Fruit fly (Drosophila melanogaster) whole organism, embryonic: ENCODE measurements around the gene retinin.

Experiments
- Adf1 ChIP-seq: fragments of 200-800 bp; sonication (Bioruptor generic); IDR thresholded peaks from 2 replicates; pipeline ENCODE4 v1.3.6; 2022; ENCODE audit warnings: missing biosample characterization, missing genetic modification characterization
- Aef1 ChIP-seq: fragments of 200-800 bp; sonication (Bioruptor generic); IDR thresholded peaks from 3 replicates; pipeline ENCODE4 v1.3.6; 2022; ENCODE audit warnings: missing biosample characterization, missing genetic modification characterization
- Blimp-1 ChIP-seq: fragments of 200-800 bp; sonication (Bioruptor generic); optimal IDR thresholded peaks from 3 replicates; lab custom pipeline; 2018; ENCODE audit warnings: missing biosample characterization, missing genetic modification characterization, mild to moderate bottlenecking, moderate library complexity, missing genetic modification reagents
- CG10147 ChIP-seq: fragments of 200-800 bp; sonication (Bioruptor generic); optimal IDR thresholded peaks from 2 replicates; lab custom pipeline; 2019; ENCODE audit warnings: missing biosample characterization, mild to moderate bottlenecking, missing genetic modification characterization, moderate library complexity
- CG11560 ChIP-seq: fragments of 200-800 bp; sonication (Bioruptor generic); IDR thresholded peaks from 3 replicates; pipeline ENCODE4 v1.3.6; 2022; ENCODE audit warnings: missing biosample characterization, missing genetic modification characterization
- CG12104 ChIP-seq: fragments of 200-800 bp; sonication (Bioruptor generic); optimal IDR thresholded peaks from 3 replicates; lab custom pipeline; 2016; ENCODE audit warnings: missing biosample characterization, missing genetic modification characterization
- CG12659 ChIP-seq: fragments of 200-800 bp; sonication (Bioruptor generic); optimal IDR thresholded peaks from 3 replicates; lab custom pipeline; 2017; ENCODE audit warnings: mild to moderate bottlenecking, missing biosample characterization, missing genetic modification reagents, missing genetic modification characterization
- CG13424 ChIP-seq: fragments of 200-800 bp; sonication (Bioruptor generic); optimal IDR thresholded peaks from 2 replicates; lab custom pipeline; 2019; ENCODE audit warnings: missing biosample characterization, mild to moderate bottlenecking, missing genetic modification characterization, moderate library complexity
- CG13775 ChIP-seq: fragments of 200-800 bp; sonication (Bioruptor generic); optimal IDR thresholded peaks from 3 replicates; lab custom pipeline; 2017; ENCODE audit warnings: missing biosample characterization, mild to moderate bottlenecking, missing genetic modification characterization
- CG14441 ChIP-seq: fragments of 200-800 bp; sonication (Bioruptor generic); IDR thresholded peaks from 2 replicates; pipeline ENCODE4 v1.3.6; 2022; ENCODE audit warnings: missing biosample characterization, missing genetic modification characterization
- CG14667 ChIP-seq: fragments of 200-800 bp; sonication (Bioruptor generic); IDR thresholded peaks from 2 replicates; pipeline ENCODE4 v1.3.6; 2022; ENCODE audit warnings: missing biosample characterization, missing genetic modification characterization
- CG16815 ChIP-seq: fragments of 200-800 bp; sonication (Bioruptor generic); optimal IDR thresholded peaks from 3 replicates; lab custom pipeline; 2017; ENCODE audit warnings: missing biosample characterization, mild to moderate bottlenecking, missing genetic modification characterization
- CG17361 ChIP-seq: fragments of 200-800 bp; sonication (Bioruptor generic); IDR thresholded peaks from 3 replicates; pipeline ENCODE4 v1.3.6; 2022; ENCODE audit warnings: missing biosample characterization, missing genetic modification characterization
- CG17385 ChIP-seq: fragments of 200-800 bp; sonication (Bioruptor generic); optimal IDR thresholded peaks from 3 replicates; lab custom pipeline; 2018; ENCODE audit warnings: missing biosample characterization, mild to moderate bottlenecking, missing genetic modification characterization
- CG18262 ChIP-seq: fragments of 200-800 bp; optimal IDR thresholded peaks from 3 replicates; lab custom pipeline; 2019; ENCODE audit warnings: missing biosample characterization, mild to moderate bottlenecking, missing genetic modification characterization, moderate library complexity
- CG2116 ChIP-seq: fragments of 200-800 bp; sonication (Bioruptor generic); optimal IDR thresholded peaks from 3 replicates; lab custom pipeline; 2018; ENCODE audit warnings: missing biosample characterization, mild to moderate bottlenecking, missing genetic modification characterization
- CG31224 ChIP-seq: fragments of 200-800 bp; sonication (Bioruptor generic); IDR thresholded peaks from 2 replicates; pipeline ENCODE4 v1.3.6; 2022; ENCODE audit warnings: missing biosample characterization, missing genetic modification characterization
- CG32772 ChIP-seq: fragments of 200-800 bp; sonication (Bioruptor generic); IDR thresholded peaks from 2 replicates; pipeline ENCODE4 v1.3.6; 2022; ENCODE audit warnings: missing biosample characterization, missing genetic modification characterization
- CG34422 ChIP-seq: fragments of 200-800 bp; sonication (Bioruptor generic); IDR thresholded peaks from 3 replicates; pipeline ENCODE4 v1.3.6; 2022; ENCODE audit warnings: missing biosample characterization, missing genetic modification characterization
- CG4730 ChIP-seq: fragments of 200-800 bp; sonication (Bioruptor generic); IDR thresholded peaks from 2 replicates; pipeline ENCODE4 v1.3.6; 2022; ENCODE audit warnings: missing biosample characterization, missing genetic modification characterization
- CG6272 ChIP-seq: fragments of 200-800 bp; sonication (Bioruptor generic); IDR thresholded peaks from 2 replicates; pipeline ENCODE4 v1.3.6; 2022; ENCODE audit warnings: missing biosample characterization, missing genetic modification characterization
- CG6813 ChIP-seq: fragments of 200-800 bp; sonication (Bioruptor generic); optimal IDR thresholded peaks from 2 replicates; lab custom pipeline; 2017; ENCODE audit warnings: missing biosample characterization, missing genetic modification characterization, mild to moderate bottlenecking, moderate library complexity, missing genetic modification reagents
- CHES-1-like ChIP-seq: fragments of 200-800 bp; sonication (Bioruptor generic); optimal IDR thresholded peaks from 2 replicates; lab custom pipeline; 2016; ENCODE audit warnings: missing biosample characterization, missing genetic modification characterization
- CTCF ChIP-seq: fragments of 200-800 bp; sonication (Bioruptor generic); optimal IDR thresholded peaks from 2 replicates; lab custom pipeline; 2017; ENCODE audit warnings: missing biosample characterization, mild to moderate bottlenecking, missing genetic modification characterization, moderate library complexity
- Chrac-16 ChIP-seq: fragments of 200-800 bp; sonication (Bioruptor generic); optimal IDR thresholded peaks from 3 replicates; lab custom pipeline; 2016; ENCODE audit warnings: missing biosample characterization, missing genetic modification characterization
- Dip2 ChIP-seq: fragments of 200-800 bp; sonication (Bioruptor generic); IDR thresholded peaks from 2 replicates; pipeline ENCODE4 v1.3.6; 2022; ENCODE audit warnings: missing biosample characterization, missing genetic modification characterization
- Ets97D ChIP-seq: fragments of 200-800 bp; sonication (Bioruptor generic); optimal IDR thresholded peaks from 3 replicates; lab custom pipeline; 2016; ENCODE audit warnings: missing biosample characterization, missing genetic modification characterization
- HLHmδ ChIP-seq: fragments of 200-800 bp; sonication (Bioruptor generic); optimal IDR thresholded peaks from 2 replicates; lab custom pipeline; 2018; ENCODE audit warnings: missing biosample characterization, mild to moderate bottlenecking, missing genetic modification characterization, moderate library complexity
- NK7.1 ChIP-seq: fragments of 200-800 bp; sonication (Bioruptor generic); optimal IDR thresholded peaks from 3 replicates; lab custom pipeline; 2016; ENCODE audit warnings: missing biosample characterization, missing genetic modification characterization
- Nf-YA ChIP-seq: fragments of 200-800 bp; sonication (Bioruptor generic); IDR thresholded peaks from 2 replicates; pipeline ENCODE4 v1.3.6; 2022; ENCODE audit warnings: missing biosample characterization, missing genetic modification characterization
- Ptx1 ChIP-seq: fragments of 200-800 bp; sonication (Bioruptor generic); IDR thresholded peaks from 2 replicates; pipeline ENCODE4 v1.3.6; 2022; ENCODE audit warnings: missing biosample characterization, missing genetic modification characterization
- Xbp1 ChIP-seq: fragments of 200-800 bp; sonication (Bioruptor generic); optimal IDR thresholded peaks from 3 replicates; lab custom pipeline; 2016; ENCODE audit warnings: missing biosample characterization, mild to moderate bottlenecking, missing genetic modification characterization
- cad ChIP-seq: fragments of >200 bp; optimal IDR thresholded peaks from 2 replicates; lab custom pipeline; 2017; ENCODE audit warnings: missing biosample characterization, missing genetic modification characterization
- croc ChIP-seq: fragments of 200-800 bp; sonication (Bioruptor generic); conservative IDR thresholded peaks from 3 replicates; pipeline ENCODE4 v1.3.6; 2022; ENCODE audit warnings: missing biosample characterization, missing genetic modification characterization
- dati ChIP-seq: fragments of 200-800 bp; sonication (Bioruptor generic); IDR thresholded peaks from 2 replicates; pipeline ENCODE4 v1.3.6; 2022; ENCODE audit warnings: missing biosample characterization, missing genetic modification characterization
- disco-r ChIP-seq: fragments of 200-800 bp; sonication (Bioruptor generic); optimal IDR thresholded peaks from 2 replicates; lab custom pipeline; 2016; ENCODE audit warnings: missing biosample characterization, missing genetic modification characterization
- dm ChIP-seq: fragments of 200-800 bp; sonication (Bioruptor generic); optimal IDR thresholded peaks from 3 replicates; lab custom pipeline; 2016; ENCODE audit warnings: missing biosample characterization, missing genetic modification characterization
- dysf ChIP-seq: fragments of 200-800 bp; sonication (Bioruptor generic); IDR thresholded peaks from 3 replicates; pipeline ENCODE4 v1.3.6; 2022; ENCODE audit warnings: missing biosample characterization, missing genetic modification characterization
- hb ChIP-seq: fragments of 200-800 bp; sonication (Bioruptor generic); IDR thresholded peaks from 3 replicates; pipeline ENCODE4 v1.3.6; 2022; ENCODE audit warnings: missing biosample characterization, missing genetic modification characterization; ENCODE audit not compliant: partially characterized antibody
- her ChIP-seq: fragments of 200-800 bp; sonication (Bioruptor generic); optimal IDR thresholded peaks from 2 replicates; lab custom pipeline; 2016; ENCODE audit warnings: missing biosample characterization, missing genetic modification characterization
- kah ChIP-seq: fragments of 200-800 bp; sonication (Bioruptor generic); optimal IDR thresholded peaks from 2 replicates; lab custom pipeline; 2018; ENCODE audit warnings: missing biosample characterization, mild to moderate bottlenecking, missing genetic modification characterization
- nerfin-2 ChIP-seq: fragments of 200-800 bp; sonication (Bioruptor generic); IDR thresholded peaks from 2 replicates; pipeline ENCODE4 v1.3.6; 2022; ENCODE audit warnings: missing biosample characterization, missing genetic modification characterization; ENCODE audit not compliant: partially characterized antibody
- nmo ChIP-seq: fragments of 200-800 bp; sonication (Bioruptor generic); optimal IDR thresholded peaks from 2 replicates; lab custom pipeline; 2018; ENCODE audit warnings: missing biosample characterization, mild to moderate bottlenecking, missing genetic modification characterization, moderate library complexity
- peb ChIP-seq: fragments of 200-800 bp; sonication (Bioruptor generic); IDR thresholded peaks from 2 replicates; pipeline ENCODE4 v1.3.6; 2022; ENCODE audit warnings: missing biosample characterization, missing genetic modification characterization
- psq ChIP-seq: fragments of 200-800 bp; sonication (Bioruptor generic); optimal IDR thresholded peaks from 2 replicates; lab custom pipeline; 2017; ENCODE audit warnings: missing biosample characterization, missing genetic modification characterization
- sc ChIP-seq, 3 experiments: fragments of >200 bp in 2 of 3; fragments of 200-800 bp in 1 of 3; sonication (Bioruptor generic) in 1 of 3; optimal IDR thresholded peaks; 2 replicates in 2 of 3; 3 replicates in 1 of 3; lab custom pipeline; 2017; ENCODE audit warnings: mild to moderate bottlenecking in 1 of 3, missing biosample characterization in 1 of 3, missing genetic modification characterization in 1 of 3, missing genetic modification reagents in 1 of 3
- sim ChIP-seq: fragments of 200-800 bp; sonication (Bioruptor generic); IDR thresholded peaks from 2 replicates; pipeline ENCODE4 v1.3.6; 2022; ENCODE audit warnings: missing biosample characterization, missing genetic modification characterization
- stwl ChIP-seq: fragments of 200-800 bp; sonication (Bioruptor generic); optimal IDR thresholded peaks from 3 replicates; lab custom pipeline; 2018; ENCODE audit warnings: missing biosample characterization, mild to moderate bottlenecking, missing genetic modification characterization, moderate library complexity
- tap ChIP-seq: fragments of 200-800 bp; optimal IDR thresholded peaks from 3 replicates; lab custom pipeline; 2019; ENCODE audit warnings: missing biosample characterization, mild to moderate bottlenecking, missing genetic modification characterization, moderate library complexity
- unpg ChIP-seq: fragments of 200-800 bp; sonication (Bioruptor generic); optimal IDR thresholded peaks from 3 replicates; lab custom pipeline; 2018; ENCODE audit warnings: missing biosample characterization, mild to moderate bottlenecking, missing genetic modification characterization, moderate library complexity
- wek ChIP-seq: fragments of 200-800 bp; sonication (Bioruptor generic); optimal IDR thresholded peaks from 3 replicates; lab custom pipeline; 2018; ENCODE audit warnings: missing biosample characterization, mild to moderate bottlenecking, missing genetic modification characterization, moderate library complexity

Gene retinin

DNA sequence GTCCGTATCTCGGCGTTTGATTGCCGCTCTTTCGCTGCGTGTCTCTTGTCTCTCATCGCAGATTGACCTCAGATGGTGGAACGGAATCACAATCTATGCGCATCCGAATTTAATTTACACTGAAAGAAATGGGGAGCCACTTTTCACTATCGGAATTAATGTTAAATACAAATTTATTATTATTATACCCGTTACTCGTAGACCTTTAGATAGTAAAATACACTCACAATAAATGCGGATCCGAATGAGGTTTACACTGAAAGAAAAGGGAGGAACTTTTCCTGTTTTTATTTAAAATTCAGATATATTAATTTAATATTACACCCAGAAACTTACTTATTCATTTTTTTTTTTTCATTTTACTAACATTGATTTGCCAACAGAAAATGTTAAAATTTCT is 42.7 kb upstream of the retinin start (continued):
- TF ChIP-seq psq (no peak), CG12659 (peak; percentile 19), Ets97D (GFP tag; lab: Kevin White, UChicago) (no peak), croc (GFP tag; lab: Robert Waterston, UW) (no peak), CG14441 (GFP tag; lab: Robert Waterston, UW) (peak; percentile 33; the same call in 1 of the 2 replicates), her (GFP tag; lab: Kevin White, UChicago) (no peak), Adf1 (GFP tag; lab: Robert Waterston, UW) (no peak), CG34422 (peak; percentile 50; the same call in 1 of the 3 replicates), stwl (no peak), NK7.1 (no peak), Chrac-16 (GFP tag; lab: Kevin White, UChicago) (peak; percentile 9), CTCF (GFP tag; lab: Kevin White, UChicago) (no peak), CG18262 (tag; lab: Kevin White, UChicago) (no peak), sim (GFP tag; lab: Robert Waterston, UW) (no peak), CG6813 (no peak), Dip2 (GFP tag; lab: Robert Waterston, UW) (no peak), CG31224 (GFP tag; lab: Robert Waterston, UW) (no peak), CG11560 (tag; lab: Robert Waterston, UW) (no peak), CG6272 (GFP tag; lab: Robert Waterston, UW) (no peak), Nf-YA (GFP tag; lab: Robert Waterston, UW) (0 out of 2 replicates have a peak, but pooled peaks have one; percentile 20), CG4730 (GFP tag; lab: Robert Waterston, UW) (peak; percentile 50; the same call in 1 of the 2 replicates), sc (optimal IDR thresholded peaks at IDR 0.05; lab: Kevin White, UChicago) (no peak), sc (GFP tag; optimal IDR thresholded peaks at IDR 0.05; lab: Kevin White, UChicago) (no peak), dati (GFP tag; lab: Robert Waterston, UW) (no peak), CG14667 (GFP tag; lab: Robert Waterston, UW) (no peak), CG17361 (no peak), disco-r (GFP tag; lab: Kevin White, UChicago) (no peak), nerfin-2 (GFP tag; lab: Robert Waterston, UW) (no peak), kah (no peak), Blimp-1 (GFP tag; lab: Kevin White, UChicago) (peak; percentile 22), peb (GFP tag; lab: Robert Waterston, UW) (no peak), CG32772 (GFP tag; lab: Robert Waterston, UW) (0 out of 2 replicates have a peak, but pooled peaks have one; percentile 25), CG17385 (GFP tag; lab: Kevin White, UChicago) (peak; percentile 13), dysf (GFP tag; lab: Robert Waterston, UW) (peak; percentile 61; the same call in 2 of the 3 replicates), hb (GFP tag; lab: Robert Waterston, UW) (no peak), CG13424 (tag; lab: Kevin White, UChicago) (peak; percentile 41), wek (GFP tag; lab: Kevin White, UChicago) (no peak), cad (GFP tag; lab: Kevin White, UChicago) (no peak), HLHmδ (GFP tag; lab: Kevin White, UChicago) (no peak), dm (no peak), CG2116 (GFP tag; lab: Kevin White, UChicago) (no peak), CG16815 (GFP tag; lab: Kevin White, UChicago) (no peak), CG13775 (GFP tag; lab: Kevin White, UChicago) (peak; percentile 11), Xbp1 (GFP tag; lab: Kevin White, UChicago) (peak; percentile 56), CHES-1-like (GFP tag; lab: Kevin White, UChicago) (no peak), tap (tag; lab: Kevin White, UChicago) (peak; percentile 5), nmo (GFP tag; lab: Kevin White, UChicago) (peak; percentile 2), CG10147 (GFP tag; lab: Kevin White, UChicago) (no peak), Ptx1 (0 out of 2 replicates have a peak, but pooled peaks have one; percentile 43), CG12104 (GFP tag; lab: Kevin White, UChicago) (no peak), unpg (peak; percentile 59), Aef1 (GFP tag; lab: Robert Waterston, UW) (0 out of 3 replicates have a peak, but pooled peaks have one; percentile 16)
